Worm (Caenorhabditis elegans) whole organism, midembryonic: ENCODE results near the gene T09A12.1.

Source experiments
- T22C8.4 ChIP-seq: fragments of 200-800 bp; sonication (Bioruptor generic); IDR thresholded peaks from 2 replicates; pipeline ENCODE4 v1.3.6; 2022; ENCODE audit warnings: missing genetic modification characterization, missing compliant biosample characterization
- cog-1 ChIP-seq: sonication (generic microtip); optimal IDR thresholded peaks from 2 replicates; lab custom pipeline; 2016; ENCODE audit warnings: missing genetic modification characterization, missing compliant biosample characterization
- flt-1 ChIP-seq: fragments of 200-800 bp; sonication (Bioruptor generic); IDR thresholded peaks from 2 replicates; pipeline ENCODE4 v1.3.6; 2022; ENCODE audit warnings: missing genetic modification characterization, missing compliant biosample characterization
- klf-2 ChIP-seq: fragments of 200-800 bp; sonication (Bioruptor generic); conservative IDR thresholded peaks from 2 replicates; pipeline ENCODE4 v1.3.6; 2022; ENCODE audit warnings: missing genetic modification reagents, missing genetic modification characterization, missing compliant biosample characterization
- med-1 ChIP-seq: sonication (generic microtip); optimal IDR thresholded peaks from 2 replicates; lab custom pipeline; 2017; ENCODE audit warnings: missing genetic modification characterization, mild to moderate bottlenecking, missing compliant biosample characterization, antibody characterized with exemption, missing genetic modification reagents; ENCODE audit not compliant: insufficient read depth
- ref-1 ChIP-seq: fragments of 200-800 bp; sonication (Bioruptor generic); conservative IDR thresholded peaks from 2 replicates; pipeline ENCODE4 v1.3.6; 2022; ENCODE audit warnings: missing genetic modification reagents, missing genetic modification characterization, missing compliant biosample characterization
- tab-1 ChIP-seq: fragments of 200-800 bp; sonication (Bioruptor generic); IDR thresholded peaks from 2 replicates; pipeline ENCODE4 v1.3.6; 2022; ENCODE audit warnings: missing genetic modification characterization, missing compliant biosample characterization
- ztf-23 ChIP-seq: fragments of 200-800 bp; sonication (Bioruptor generic); IDR thresholded peaks from 2 replicates; pipeline ENCODE4 v1.3.6; 2022; ENCODE audit warnings: missing genetic modification reagents, missing genetic modification characterization, missing compliant biosample characterization
- ztf-29 ChIP-seq: fragments of 200-800 bp; sonication (Bioruptor generic); IDR thresholded peaks from 2 replicates; pipeline ENCODE4 v1.3.6; 2022; ENCODE audit warnings: missing genetic modification reagents, missing genetic modification characterization, missing compliant biosample characterization

T09A12.1 gene

DNA sequence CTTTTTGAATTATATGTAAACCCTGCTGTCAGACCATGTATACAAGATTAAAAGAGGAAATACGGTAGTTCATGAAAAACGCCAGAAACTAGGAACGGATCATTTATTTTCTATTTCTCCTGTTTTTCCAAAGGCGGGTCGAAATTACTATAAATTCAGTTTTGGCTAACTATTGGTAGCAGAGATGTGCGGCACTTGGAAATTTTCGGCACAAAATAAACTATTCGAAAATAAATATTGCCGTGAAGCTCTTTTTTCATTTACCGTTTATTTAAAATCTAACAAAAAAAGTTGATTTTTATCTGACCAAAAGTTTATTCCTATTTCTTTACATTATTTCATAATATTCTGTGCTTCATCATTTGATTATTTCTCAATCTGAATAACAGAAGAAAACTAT lies at the start of gene T09A12.1:
Gene T09A12.1, plus strand, starts transcription at position 301 of the 400 bp plus-strand sequence.
- TF ChIP-seq ztf-29 (no peak), ref-1 (GFP tag; lab: Robert Waterston, UW) (no peak), med-1 (GFP tag; lab: Kevin White, UChicago) (no peak), ztf-23 (GFP tag; lab: Robert Waterston, UW) (no peak), tab-1 (GFP tag; lab: Robert Waterston, UW) (no peak), cog-1 (tag; lab: Kevin White, UChicago) (no peak), klf-2 (no peak), T22C8.4 (GFP tag; lab: Robert Waterston, UW) (no peak), flt-1 (no peak)

- TF ChIP-seq flt-1, result no peak
- no peak for TF ChIP-seq T22C8.4 (GFP tag; lab: Robert Waterston, UW)
- no peak for TF ChIP-seq ref-1 (GFP tag; lab: Robert Waterston, UW)
- no peak for TF ChIP-seq klf-2
- no peak for TF ChIP-seq med-1 (GFP tag; lab: Kevin White, UChicago)
- TF ChIP-seq ztf-23 (GFP tag; lab: Robert Waterston, UW), result no peak
- TF ChIP-seq ztf-29, result no peak
- no peak for TF ChIP-seq cog-1 (tag; lab: Kevin White, UChicago)
- TF ChIP-seq tab-1 (GFP tag; lab: Robert Waterston, UW), result no peak
These were observed 45.4 kb upstream of the T09A12.1 start, which contains the start of gene wsp-1 for ce11 chrIV:8198851-8199250. Gene wsp-1 (minus strand): TSS chrIV:8198951.

- no peak for TF ChIP-seq med-1 (GFP tag; lab: Kevin White, UChicago)
- TF ChIP-seq ztf-29, result no peak
- TF ChIP-seq klf-2, result no peak
- no peak for TF ChIP-seq cog-1 (tag; lab: Kevin White, UChicago)
- TF ChIP-seq flt-1, result no peak
- no peak for TF ChIP-seq T22C8.4 (GFP tag; lab: Robert Waterston, UW)
- no peak for TF ChIP-seq ztf-23 (GFP tag; lab: Robert Waterston, UW)
- no peak for TF ChIP-seq ref-1 (GFP tag; lab: Robert Waterston, UW)
- TF ChIP-seq tab-1 (GFP tag; lab: Robert Waterston, UW), result no peak
These were observed 44.9 kb upstream of the T09A12.1 start for ce11 chrIV:8199274-8199673.

DNA sequence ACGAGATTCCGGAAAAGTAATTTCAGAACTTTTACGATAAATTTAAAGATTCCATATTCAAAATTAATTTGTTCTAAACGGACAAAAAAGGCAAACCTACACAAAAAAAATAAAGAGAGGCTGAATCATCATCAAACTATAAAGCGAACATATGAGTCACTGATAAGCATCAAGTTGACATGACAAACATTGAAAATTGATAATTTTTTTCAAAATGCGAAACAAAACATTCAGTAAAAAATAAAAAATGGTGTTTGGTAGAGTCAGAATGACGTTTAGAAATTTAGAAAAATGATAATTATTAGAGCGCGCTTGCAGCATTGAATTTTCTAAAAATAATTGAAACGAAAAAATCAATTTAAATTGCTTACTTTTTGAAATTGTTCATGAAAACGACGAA lies 44.4 kb upstream of the T09A12.1 start:
- TF ChIP-seq ref-1 (GFP tag; lab: Robert Waterston, UW), result no peak
- TF ChIP-seq klf-2, result no peak
- TF ChIP-seq tab-1 (GFP tag; lab: Robert Waterston, UW), result no peak
- TF ChIP-seq T22C8.4 (GFP tag; lab: Robert Waterston, UW), result no peak
- no peak for TF ChIP-seq flt-1
- no peak for TF ChIP-seq cog-1 (tag; lab: Kevin White, UChicago)
- no peak for TF ChIP-seq med-1 (GFP tag; lab: Kevin White, UChicago)
- TF ChIP-seq ztf-29, result no peak
- TF ChIP-seq ztf-23 (GFP tag; lab: Robert Waterston, UW), result no peak

- TF ChIP-seq med-1 (GFP tag; lab: Kevin White, UChicago) (no peak), ztf-29 (no peak), tab-1 (GFP tag; lab: Robert Waterston, UW) (no peak), flt-1 (no peak), cog-1 (tag; lab: Kevin White, UChicago) (no peak), ref-1 (GFP tag; lab: Robert Waterston, UW) (no peak), klf-2 (no peak), T22C8.4 (GFP tag; lab: Robert Waterston, UW) (no peak), ztf-23 (GFP tag; lab: Robert Waterston, UW) (no peak)
These were observed 43.1 kb upstream of the T09A12.1 start, which contains the start of gene glrx-22 for ce11 chrIV:8201133-8201532. Gene glrx-22 (minus strand): TSS chrIV:8201233.

DNA sequence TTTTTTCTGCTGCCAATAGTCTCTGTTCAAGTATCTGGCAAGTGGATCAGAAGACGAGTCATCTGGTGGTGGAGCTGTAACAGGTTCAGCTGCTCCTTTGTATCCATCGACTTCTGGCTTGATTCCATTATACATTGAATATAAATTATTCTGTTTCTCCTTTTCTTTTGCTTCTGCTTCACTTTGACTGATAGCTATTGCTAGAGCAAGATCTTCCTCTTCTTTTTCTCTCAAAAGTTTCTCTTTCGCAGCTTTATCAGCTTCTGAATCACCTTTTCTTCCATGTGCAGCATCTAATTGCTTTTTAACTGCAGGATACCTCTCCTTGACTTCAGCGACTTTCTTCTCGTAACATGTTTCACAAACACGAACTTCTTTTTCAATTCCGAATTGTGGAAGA lies 40.7 kb upstream of the T09A12.1 start:
- TF ChIP-seq flt-1, result no peak
- no peak for TF ChIP-seq klf-2
- no peak for TF ChIP-seq tab-1 (GFP tag; lab: Robert Waterston, UW)
- no peak for TF ChIP-seq ztf-29
- no peak for TF ChIP-seq ztf-23 (GFP tag; lab: Robert Waterston, UW)
- TF ChIP-seq med-1 (GFP tag; lab: Kevin White, UChicago), result no peak
- TF ChIP-seq T22C8.4 (GFP tag; lab: Robert Waterston, UW), result no peak

ce11 chrIV:8205272-8206098 lies 38.7 kb upstream of the T09A12.1 start, which contains the start of gene hgrs-1:
Gene hgrs-1 (minus strand): TSS chrIV:8206048.
- TF ChIP-seq T22C8.4 (GFP tag; lab: Robert Waterston, UW) (no peak), klf-2 (no peak), tab-1 (GFP tag; lab: Robert Waterston, UW) (no peak)

- TF ChIP-seq ref-1 (GFP tag; lab: Robert Waterston, UW), result no peak
- no peak for TF ChIP-seq T22C8.4 (GFP tag; lab: Robert Waterston, UW)
- TF ChIP-seq ztf-29, result no peak
- no peak for TF ChIP-seq flt-1
- no peak for TF ChIP-seq ztf-23 (GFP tag; lab: Robert Waterston, UW)
- no peak for TF ChIP-seq tab-1 (GFP tag; lab: Robert Waterston, UW)
- TF ChIP-seq cog-1 (tag; lab: Kevin White, UChicago), result no peak
These were observed 37.9 kb upstream of the T09A12.1 start, which contains the start of gene svh-1 for ce11 chrIV:8206314-8206713. Gene svh-1 (plus strand): TSS chrIV:8206614.

DNA sequence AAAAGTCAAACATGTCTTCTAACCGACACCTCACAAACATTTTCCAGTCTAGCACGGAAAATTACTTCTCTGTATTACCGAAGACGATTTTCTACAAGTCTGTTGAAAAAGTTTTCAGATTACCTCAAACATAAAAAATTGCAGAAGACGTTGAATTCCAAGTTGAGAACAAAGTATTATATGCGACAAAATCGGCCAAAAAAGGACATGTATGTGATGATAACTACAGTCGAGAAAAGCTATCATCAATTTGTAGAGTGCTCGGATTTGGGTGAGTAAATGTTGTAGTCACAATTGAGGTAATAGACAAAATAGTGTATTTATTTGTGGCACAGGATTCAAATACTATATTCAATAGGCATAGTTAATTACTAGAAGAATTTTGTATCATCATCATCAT lies 35.4 kb upstream of the T09A12.1 start:
- TF ChIP-seq ref-1 (GFP tag; lab: Robert Waterston, UW) (no peak), T22C8.4 (GFP tag; lab: Robert Waterston, UW) (no peak), klf-2 (no peak), cog-1 (tag; lab: Kevin White, UChicago) (no peak), med-1 (GFP tag; lab: Kevin White, UChicago) (no peak), tab-1 (GFP tag; lab: Robert Waterston, UW) (no peak), ztf-29 (no peak), flt-1 (no peak), ztf-23 (GFP tag; lab: Robert Waterston, UW) (no peak)
